Fruit fly (Drosophila melanogaster) whole organism, prepupa: Measurements from ENCODE around the gene nkd.
A peak's percentile ranks its signal among the peaks of the same experiment; 100 is the strongest.

ENCODE experiments used
- Blimp-1 ChIP-seq: fragments of 200-800 bp; sonication (Bioruptor generic); optimal IDR thresholded peaks from 3 replicates; lab custom pipeline; 2017; ENCODE audit warnings: missing biosample characterization, missing genetic modification characterization, mild to moderate bottlenecking, moderate library complexity, missing genetic modification reagents
- CG10669 ChIP-seq: fragments of 200-800 bp; sonication (Bioruptor generic); optimal IDR thresholded peaks from 3 replicates; lab custom pipeline; 2018; ENCODE audit warnings: missing biosample characterization, mild to moderate bottlenecking, missing genetic modification characterization, moderate library complexity
- CG11294 ChIP-seq: fragments of 200-800 bp; sonication (Bioruptor generic); IDR thresholded peaks from 2 replicates; pipeline ENCODE4 v1.3.6; 2022; ENCODE audit warnings: missing biosample characterization, missing genetic modification characterization
- CG11902 ChIP-seq: fragments of 200-800 bp; sonication (Bioruptor generic); optimal IDR thresholded peaks from 3 replicates; lab custom pipeline; 2016; ENCODE audit warnings: missing biosample characterization, missing genetic modification characterization
- CG15336 ChIP-seq: fragments of 200-800 bp; sonication (Bioruptor generic); IDR thresholded peaks from 2 replicates; pipeline ENCODE4 v1.3.6; 2022; ENCODE audit warnings: missing biosample characterization, missing genetic modification characterization
- CG16779 ChIP-seq: fragments of 200-800 bp; sonication (Bioruptor generic); optimal IDR thresholded peaks from 3 replicates; lab custom pipeline; 2017; ENCODE audit warnings: missing biosample characterization, mild to moderate bottlenecking, missing genetic modification characterization
- CG31627 ChIP-seq: fragments of 200-800 bp; sonication (Bioruptor generic); optimal IDR thresholded peaks from 3 replicates; lab custom pipeline; 2016; ENCODE audit warnings: missing biosample characterization, missing genetic modification characterization
- CG32006 ChIP-seq: fragments of 200-800 bp; sonication (Bioruptor generic); optimal IDR thresholded peaks from 3 replicates; lab custom pipeline; 2017; ENCODE audit warnings: missing biosample characterization, mild to moderate bottlenecking, missing genetic modification characterization
- CG3919 ChIP-seq: fragments of 200-800 bp; sonication (Bioruptor generic); optimal IDR thresholded peaks from 3 replicates; lab custom pipeline; 2016; ENCODE audit warnings: missing biosample characterization, missing genetic modification characterization
- CG4318 ChIP-seq: fragments of 200-800 bp; sonication (Bioruptor generic); optimal IDR thresholded peaks from 3 replicates; lab custom pipeline; 2017; ENCODE audit warnings: missing biosample characterization, mild to moderate bottlenecking, missing genetic modification characterization
- CG6792 ChIP-seq: fragments of 200-800 bp; sonication (Bioruptor generic); optimal IDR thresholded peaks from 3 replicates; lab custom pipeline; 2016; ENCODE audit warnings: missing biosample characterization, missing genetic modification characterization
- CG6808 ChIP-seq: fragments of 200-800 bp; sonication (Bioruptor generic); optimal IDR thresholded peaks from 3 replicates; lab custom pipeline; 2017; ENCODE audit warnings: missing biosample characterization, missing genetic modification characterization, mild to moderate bottlenecking, moderate library complexity, missing genetic modification reagents
- CG8319 ChIP-seq: fragments of 200-800 bp; sonication (Bioruptor generic); optimal IDR thresholded peaks from 3 replicates; lab custom pipeline; 2016; ENCODE audit warnings: missing biosample characterization, missing genetic modification characterization
- Eip78C ChIP-seq: fragments of 200-800 bp; sonication (Bioruptor generic); peaks from one replicate; lab custom pipeline; 2016; ENCODE audit warnings: missing biosample characterization, missing genetic modification characterization
- Ets21C ChIP-seq: fragments of 200-800 bp; sonication (Bioruptor generic); optimal IDR thresholded peaks from 3 replicates; lab custom pipeline; 2016; ENCODE audit warnings: missing biosample characterization, missing genetic modification characterization
- Ets96B ChIP-seq: fragments of 200-800 bp; optimal IDR thresholded peaks from 2 replicates; lab custom pipeline; 2019; ENCODE audit warnings: missing biosample characterization, mild to moderate bottlenecking, missing genetic modification characterization, moderate library complexity
- Gug ChIP-seq: fragments of 200-800 bp; sonication (Bioruptor generic); IDR thresholded peaks from 2 replicates; pipeline ENCODE4 v1.3.6; 2022; ENCODE audit warnings: missing biosample characterization, missing genetic modification characterization
- Hr38 ChIP-seq: sonication (Bioruptor generic); optimal IDR thresholded peaks from 2 replicates; lab custom pipeline; 2016; ENCODE audit warnings: missing biosample characterization, missing genetic modification characterization
- Hr4 ChIP-seq: fragments of 200-800 bp; sonication (Bioruptor generic); optimal IDR thresholded peaks from 3 replicates; lab custom pipeline; 2016; ENCODE audit warnings: missing biosample characterization, missing genetic modification characterization
- Lpt ChIP-seq: fragments of 200-800 bp; sonication (Bioruptor generic); optimal IDR thresholded peaks from 3 replicates; lab custom pipeline; 2016; ENCODE audit warnings: missing biosample characterization, missing genetic modification characterization
- OdsH ChIP-seq: fragments of 200-800 bp; sonication (Bioruptor generic); optimal IDR thresholded peaks from 3 replicates; lab custom pipeline; 2016; ENCODE audit warnings: missing biosample characterization, missing genetic modification characterization
- Smox ChIP-seq: fragments of 200-800 bp; sonication (Bioruptor generic); optimal IDR thresholded peaks from 3 replicates; lab custom pipeline; 2016; ENCODE audit warnings: missing biosample characterization, missing genetic modification characterization
- Sox102F ChIP-seq: fragments of 200-800 bp; sonication (Bioruptor generic); optimal IDR thresholded peaks from 2 replicates; lab custom pipeline; 2016; ENCODE audit warnings: missing biosample characterization, mild to moderate bottlenecking, missing genetic modification characterization
- Sox14 ChIP-seq: fragments of 200-800 bp; sonication (Bioruptor generic); optimal IDR thresholded peaks from 3 replicates; lab custom pipeline; 2016; ENCODE audit warnings: missing biosample characterization, missing genetic modification characterization
- cyc ChIP-seq: fragments of 200-800 bp; sonication (Bioruptor generic); optimal IDR thresholded peaks from 3 replicates; lab custom pipeline; 2016; ENCODE audit warnings: missing biosample characterization, missing genetic modification characterization
- dsx ChIP-seq: fragments of 200-800 bp; optimal IDR thresholded peaks from 3 replicates; lab custom pipeline; 2019; ENCODE audit warnings: missing biosample characterization, mild to moderate bottlenecking, missing genetic modification characterization, moderate library complexity; ENCODE audit not compliant: poor library complexity, severe bottlenecking
- fd59A ChIP-seq: fragments of 200-800 bp; sonication (Bioruptor generic); optimal IDR thresholded peaks from 2 replicates; lab custom pipeline; 2017; ENCODE audit warnings: missing biosample characterization, mild to moderate bottlenecking, missing genetic modification characterization, missing genetic modification reagents
- fkh ChIP-seq: fragments of 200-800 bp; sonication (Bioruptor generic); optimal IDR thresholded peaks from 3 replicates; lab custom pipeline; 2017; ENCODE audit warnings: missing biosample characterization, mild to moderate bottlenecking, missing genetic modification characterization, moderate library complexity
- spab ChIP-seq: fragments of 200-800 bp; sonication (Bioruptor generic); optimal IDR thresholded peaks from 2 replicates; lab custom pipeline; 2017; ENCODE audit warnings: missing biosample characterization, mild to moderate bottlenecking, missing genetic modification characterization, missing genetic modification reagents
- svp ChIP-seq: fragments of 200-800 bp; sonication (Bioruptor generic); peaks from one replicate; lab custom pipeline; 2016; ENCODE audit warnings: missing biosample characterization, missing genetic modification characterization
- topi ChIP-seq: fragments of 200-800 bp; sonication (Bioruptor generic); optimal IDR thresholded peaks from 3 replicates; lab custom pipeline; 2016; ENCODE audit warnings: missing biosample characterization, missing genetic modification characterization
- vri ChIP-seq: fragments of 200-800 bp; sonication (Bioruptor generic); optimal IDR thresholded peaks from 3 replicates; lab custom pipeline; 2016; ENCODE audit warnings: missing biosample characterization, mild to moderate bottlenecking, missing genetic modification characterization

The nkd gene

DNA sequence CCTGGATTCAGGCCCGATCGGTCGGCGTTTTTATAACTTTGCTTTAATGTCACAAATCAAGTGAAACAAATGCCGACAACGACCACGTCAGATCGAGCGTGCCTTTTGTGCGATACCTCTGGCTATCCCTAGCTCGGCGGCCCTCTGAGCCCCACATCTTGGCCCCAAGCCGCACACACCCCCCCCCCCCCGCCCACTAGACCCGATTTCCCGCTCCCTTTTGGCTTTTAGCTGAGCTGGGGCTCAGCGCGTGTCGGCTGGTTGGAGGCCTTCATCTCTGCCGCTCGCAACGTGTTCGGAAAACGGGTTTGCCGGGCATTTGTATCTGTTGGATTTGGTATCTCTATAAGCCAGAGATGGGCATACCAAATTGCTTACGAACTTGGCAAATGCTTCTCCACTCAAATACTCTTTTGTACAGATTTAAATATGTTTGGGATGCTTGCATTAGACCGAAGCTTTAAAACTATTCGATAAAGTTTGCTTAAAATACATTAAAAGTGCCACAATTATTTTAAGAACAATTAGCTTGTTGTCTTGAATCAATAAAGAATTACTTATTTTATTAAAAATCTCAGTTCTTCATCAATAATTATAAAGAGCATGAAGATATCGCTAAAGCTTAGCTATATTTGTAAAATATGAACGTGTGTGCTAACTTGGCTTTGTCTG is 29.0 kb downstream of the nkd start (continued):
- TF ChIP-seq Hr4 (GFP tag; lab: Kevin White, UChicago) (peak; percentile 76), CG31627 (peak; percentile 20), CG11294 (no peak), svp (GFP tag; lab: Kevin White, UChicago) (no peak), CG32006 (peak; percentile 80), Ets21C (no peak), CG6808 (GFP tag; lab: Kevin White, UChicago) (peak; percentile 30), CG8319 (peak; percentile 16), Eip78C (peak; percentile 86), CG3919 (GFP tag; lab: Kevin White, UChicago) (peak; percentile 52), spab (GFP tag; lab: Kevin White, UChicago) (peak; percentile 25), CG16779 (tag; lab: Kevin White, UChicago) (no peak), Sox102F (GFP tag; lab: Kevin White, UChicago) (peak; percentile 59)

DNA sequence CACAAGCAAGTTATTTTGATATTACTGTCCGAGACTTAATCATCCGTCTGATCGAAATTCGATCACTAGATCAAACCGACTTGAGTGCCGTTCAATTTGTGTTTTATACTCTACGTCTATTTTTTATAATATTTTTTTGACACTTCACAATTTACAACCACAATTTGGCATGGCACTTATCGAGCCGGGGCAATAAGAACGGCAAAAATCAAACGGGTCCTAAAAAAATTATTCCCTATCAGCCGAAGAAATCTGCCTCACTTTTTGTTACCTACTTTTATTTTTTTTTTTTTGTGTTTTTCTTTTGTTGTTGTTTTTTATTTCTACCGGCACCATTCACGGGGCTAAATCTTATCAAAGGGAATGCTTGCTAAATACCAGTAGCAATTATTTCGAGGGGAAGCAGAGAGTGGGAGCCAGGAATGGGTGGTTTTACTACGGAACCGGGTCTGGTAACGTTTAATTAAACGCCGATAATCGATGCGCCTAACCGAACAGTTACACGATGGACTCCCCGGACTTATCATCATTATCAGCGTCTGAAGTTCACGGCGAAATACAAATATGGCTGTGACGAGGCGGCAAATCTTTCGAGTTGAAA is 29.7 kb downstream of the nkd start:
- TF ChIP-seq vri (GFP tag; lab: Kevin White, UChicago) (peak; percentile 72), topi (GFP tag; lab: Kevin White, UChicago) (no peak), Eip78C (peak; percentile 50)

DNA sequence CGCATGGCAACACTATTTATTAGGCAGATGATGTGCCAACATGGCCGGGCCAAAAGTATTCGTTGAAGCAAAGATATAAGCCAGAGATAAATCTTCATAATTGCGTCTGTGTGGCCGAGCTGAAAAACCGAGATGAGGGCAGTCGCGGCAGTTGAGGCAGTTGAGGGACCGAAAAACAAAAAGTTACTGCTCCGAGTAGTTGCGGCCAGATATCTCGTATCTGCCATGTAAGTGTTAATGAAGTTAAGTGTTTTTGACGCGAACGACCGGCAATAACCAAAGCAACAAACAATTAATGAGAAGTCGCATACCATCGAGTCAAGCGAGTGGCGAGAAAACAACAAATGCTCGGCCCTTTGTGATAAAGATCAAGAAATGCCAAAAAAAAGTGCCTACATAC is 30.4 kb downstream of the nkd start:
- TF ChIP-seq CG6792 (GFP tag; lab: Kevin White, UChicago): no peak
- TF ChIP-seq Smox (GFP tag; lab: Kevin White, UChicago): no peak
- TF ChIP-seq CG6808 (GFP tag; lab: Kevin White, UChicago): no peak

DNA sequence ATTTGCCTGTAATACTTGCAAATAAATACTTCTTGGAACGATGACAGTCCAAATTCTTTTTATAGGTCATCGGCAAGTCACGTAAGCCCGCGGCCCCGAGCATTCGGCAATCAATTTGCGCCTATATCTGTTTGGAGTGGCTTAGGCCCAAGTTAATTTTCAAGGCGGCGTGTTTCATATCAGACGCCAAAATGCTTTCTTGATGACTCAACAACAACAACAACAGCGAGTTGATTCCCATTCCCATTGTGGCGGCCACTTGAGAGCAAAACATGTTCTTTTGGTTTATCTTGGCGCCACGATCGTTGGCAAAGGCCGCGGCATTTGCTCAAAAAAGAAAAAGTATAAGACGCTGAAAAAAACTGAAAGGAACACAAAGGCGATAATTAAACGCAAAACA is 31.2 kb downstream of the nkd start:
- TF ChIP-seq fkh (GFP tag; lab: Kevin White, UChicago) (no peak), Ets96B (tag; lab: Kevin White, UChicago) (no peak), CG32006 (no peak)

DNA sequence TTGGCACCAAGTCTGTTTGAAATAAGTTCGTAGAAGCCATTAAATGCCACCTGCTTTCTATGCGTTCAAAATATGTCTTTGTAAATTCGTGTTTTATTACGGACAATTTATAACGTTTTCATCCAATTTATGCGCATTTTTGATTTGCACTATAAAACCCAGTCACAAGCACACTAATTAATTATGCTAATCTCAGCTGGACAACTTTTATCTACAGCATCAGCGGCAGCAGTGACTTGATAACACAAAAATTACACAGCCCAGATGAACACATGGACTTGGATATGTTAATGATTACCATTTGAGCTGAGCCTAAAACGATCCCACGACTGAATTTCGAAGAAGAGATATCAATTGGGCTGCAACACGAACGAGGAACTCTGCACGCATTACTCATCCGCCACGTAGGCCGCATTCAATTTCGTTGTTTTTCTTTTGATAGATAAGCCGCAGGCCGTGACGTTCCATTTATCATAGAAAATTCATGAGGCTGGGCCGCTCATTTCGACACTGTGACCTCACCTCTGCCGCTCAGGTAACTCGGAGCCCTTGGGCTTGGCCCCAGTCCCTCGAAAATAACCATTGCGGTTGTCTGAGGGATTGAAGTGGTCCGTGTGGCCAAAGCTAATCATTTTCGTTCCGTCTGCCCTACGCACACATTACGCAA is 32.0 kb downstream of the nkd start:
- TF ChIP-seq Blimp-1 (GFP tag; lab: Kevin White, UChicago): no peak
- TF ChIP-seq fd59A (GFP tag; lab: Kevin White, UChicago): no peak
- no peak for TF ChIP-seq Lpt (GFP tag; lab: Kevin White, UChicago)
- TF ChIP-seq Smox (GFP tag; lab: Kevin White, UChicago): no peak
- TF ChIP-seq CG32006: no peak
- no peak for TF ChIP-seq CG6792 (GFP tag; lab: Kevin White, UChicago)
- TF ChIP-seq CG11902 (GFP tag; lab: Kevin White, UChicago): no peak
- TF ChIP-seq CG10669 (GFP tag; lab: Kevin White, UChicago): no peak
- TF ChIP-seq Hr38: no peak
- TF ChIP-seq OdsH (GFP tag; lab: Kevin White, UChicago): no peak
- TF ChIP-seq CG4318 (GFP tag; lab: Kevin White, UChicago): no peak
- TF ChIP-seq Gug (GFP tag; lab: Robert Waterston, UW): no peak
- TF ChIP-seq cyc: no peak
- TF ChIP-seq CG11294: no peak
- TF ChIP-seq topi (GFP tag; lab: Kevin White, UChicago): no peak
- no peak for TF ChIP-seq fkh (GFP tag; lab: Kevin White, UChicago)
- no peak for TF ChIP-seq dsx
- no peak for TF ChIP-seq Sox14
- no peak for TF ChIP-seq CG15336 (GFP tag; lab: Robert Waterston, UW)
